Worm (Caenorhabditis elegans) whole organism, L1 larva: ENCODE data around the gene Y58A7A.1.

Experiments used
- C16A3.4 ChIP-seq: fragments of 150-350 bp; optimal IDR thresholded peaks from 2 replicates; lab custom pipeline; 2014; ENCODE audit warnings: missing biosample characterization, missing genetic modification characterization
- C34B4.2 ChIP-seq: sonication (generic microtip); optimal IDR thresholded peaks from 2 replicates; lab custom pipeline; 2017; ENCODE audit warnings: mild to moderate bottlenecking, missing genetic modification characterization, missing compliant biosample characterization
- F16B12.6 ChIP-seq: fragments of 150-350 bp; optimal IDR thresholded peaks from 2 replicates; lab custom pipeline; 2014; ENCODE audit warnings: missing biosample characterization, missing genetic modification characterization
- Y116A8C.19 ChIP-seq: sonication (generic microtip); optimal IDR thresholded peaks from 2 replicates; lab custom pipeline; 2016; ENCODE audit warnings: missing compliant biosample characterization, missing genetic modification characterization, borderline replicate concordance
- aha-1 ChIP-seq: fragments of 150-350 bp; optimal IDR thresholded peaks from 2 replicates; lab custom pipeline; 2014; ENCODE audit warnings: missing biosample characterization, missing genetic modification characterization
- alr-1 ChIP-seq: fragments of 200-800 bp; sonication (Bioruptor generic); optimal IDR thresholded peaks from 2 replicates; lab custom pipeline; 2018; ENCODE audit warnings: borderline replicate concordance, mild to moderate bottlenecking, missing genetic modification characterization, missing compliant biosample characterization
- ama-1 ChIP-seq: fragments of 150-350 bp; optimal IDR thresholded peaks from 2 replicates; lab custom pipeline; 2014
- ceh-63 ChIP-seq: fragments of 200-800 bp; sonication (Bioruptor generic); optimal IDR thresholded peaks from 2 replicates; lab custom pipeline; 2018; ENCODE audit warnings: mild to moderate bottlenecking, missing genetic modification characterization, missing compliant biosample characterization
- ceh-8 ChIP-seq: fragments of 200-800 bp; sonication (Bioruptor generic); optimal IDR thresholded peaks from 2 replicates; lab custom pipeline; 2018; ENCODE audit warnings: mild to moderate bottlenecking, missing genetic modification characterization, moderate library complexity, missing compliant biosample characterization
- ceh-82 ChIP-seq, 3 experiments: fragments of 150-350 bp in 1 of 3; sonication (generic microtip) in 2 of 3; optimal IDR thresholded peaks; 2 replicates each; lab custom pipeline; 2014 to 2017; ENCODE audit warnings: missing biosample characterization in 3 of 3, missing genetic modification characterization in 3 of 3
- ces-1 ChIP-seq: fragments of 150-350 bp; optimal IDR thresholded peaks from 2 replicates; lab custom pipeline; 2014; ENCODE audit warnings: missing biosample characterization, missing genetic modification reagents, missing genetic modification characterization
- dpl-1 ChIP-seq, 3 experiments: fragments of 150-350 bp in 2 of 3; sonication (generic microtip) in 1 of 3; optimal IDR thresholded peaks; 2 replicates each; lab custom pipeline; 2014 to 2017; ENCODE audit warnings: missing biosample characterization in 3 of 3, missing genetic modification characterization in 3 of 3, missing genetic modification reagents in 3 of 3
- efl-1 ChIP-seq, 4 experiments: fragments of 150-350 bp; optimal IDR thresholded peaks in 3 of 4; peaks in 1 of 4; 1 replicate in 1 of 4; 2 replicates in 3 of 4; lab custom pipeline; 2014; ENCODE audit warnings: missing biosample characterization in 2 of 4, missing genetic modification characterization in 2 of 4, missing genetic modification reagents in 2 of 4
- efl-3 ChIP-seq: fragments of 200-800 bp; sonication (Bioruptor generic); optimal IDR thresholded peaks from 2 replicates; lab custom pipeline; 2018; ENCODE audit warnings: mild to moderate bottlenecking, missing genetic modification characterization, missing compliant biosample characterization
- egl-13 ChIP-seq: sonication (generic microtip); optimal IDR thresholded peaks from 2 replicates; lab custom pipeline; 2016; ENCODE audit warnings: missing genotype, missing genetic modification reagents, missing genetic modification characterization, missing compliant biosample characterization
- egl-27 ChIP-seq, 2 experiments: fragments of 150-350 bp in 1 of 2; sonication (generic microtip); optimal IDR thresholded peaks; 3 replicates each; lab custom pipeline; 2017 to 2018; ENCODE audit warnings: missing biosample characterization in 2 of 2, missing genetic modification characterization in 2 of 2, missing genetic modification reagents in 2 of 2
- ets-5 ChIP-seq: fragments of 200-800 bp; sonication (Bioruptor generic); IDR thresholded peaks from 2 replicates; pipeline ENCODE4 v1.3.6; 2022; ENCODE audit warnings: missing genetic modification characterization, missing compliant biosample characterization
- fkh-10 ChIP-seq: sonication (generic microtip); optimal IDR thresholded peaks from 2 replicates; lab custom pipeline; 2017; ENCODE audit warnings: missing biosample characterization, missing genetic modification reagents, missing genetic modification characterization
- fkh-4 ChIP-seq: sonication (generic microtip); optimal IDR thresholded peaks from 2 replicates; lab custom pipeline; 2016; ENCODE audit warnings: missing compliant biosample characterization, missing genetic modification characterization, borderline replicate concordance
- fkh-8 ChIP-seq: sonication (generic microtip); optimal IDR thresholded peaks from 2 replicates; lab custom pipeline; 2016; ENCODE audit warnings: mild to moderate bottlenecking, missing genetic modification characterization, missing compliant biosample characterization
- fos-1 ChIP-seq: fragments of 150-350 bp; optimal IDR thresholded peaks from 2 replicates; lab custom pipeline; 2014; ENCODE audit warnings: missing biosample characterization, missing genetic modification characterization
- hpl-2 ChIP-seq: fragments of 150-350 bp; optimal IDR thresholded peaks from 2 replicates; lab custom pipeline; 2014; ENCODE audit warnings: missing biosample characterization, missing genetic modification reagents, missing genetic modification characterization
- isw-1 ChIP-seq: fragments of 200-800 bp; sonication (Bioruptor generic); IDR thresholded peaks from 2 replicates; pipeline ENCODE4 v1.3.6; 2022; ENCODE audit warnings: missing genetic modification characterization, missing compliant biosample characterization
- jun-1 ChIP-seq: fragments of 150-350 bp; optimal IDR thresholded peaks from 2 replicates; lab custom pipeline; 2014; ENCODE audit warnings: missing biosample characterization, missing genetic modification reagents, missing genetic modification characterization
- lin-13 ChIP-seq: fragments of 150-350 bp; optimal IDR thresholded peaks from 2 replicates; lab custom pipeline; 2014; ENCODE audit warnings: missing biosample characterization, missing genetic modification reagents, missing genetic modification characterization
- lin-15B ChIP-seq: fragments of 150-350 bp; sonication (generic microtip); optimal IDR thresholded peaks from 3 replicates; lab custom pipeline; 2014; ENCODE audit warnings: missing biosample characterization, missing genetic modification characterization
- lin-39 ChIP-seq: fragments of 150-350 bp; optimal IDR thresholded peaks from 2 replicates; lab custom pipeline; 2014; ENCODE audit warnings: missing biosample characterization, missing genetic modification reagents, missing genetic modification characterization
- lsy-2 ChIP-seq, 2 experiments: fragments of 150-350 bp; optimal IDR thresholded peaks; 2 replicates each; lab custom pipeline; 2014; ENCODE audit warnings: missing biosample characterization in 2 of 2, missing genetic modification characterization in 2 of 2
- mef-2 ChIP-seq: fragments of 150-350 bp; optimal IDR thresholded peaks from 2 replicates; lab custom pipeline; 2014; ENCODE audit warnings: missing biosample characterization, missing genetic modification characterization
- mep-1 ChIP-seq: fragments of 150-350 bp; optimal IDR thresholded peaks from 2 replicates; lab custom pipeline; 2014; ENCODE audit warnings: missing biosample characterization, missing genetic modification characterization
- nhr-19 ChIP-seq: fragments of 200-800 bp; sonication (Bioruptor generic); conservative IDR thresholded peaks from 2 replicates; pipeline ENCODE4 v1.3.6; 2022; ENCODE audit warnings: missing genetic modification characterization, missing compliant biosample characterization
- nhr-237 ChIP-seq: fragments of 150-350 bp; optimal IDR thresholded peaks from 2 replicates; lab custom pipeline; 2014; ENCODE audit warnings: missing biosample characterization, missing genetic modification characterization
- nhr-76 ChIP-seq: sonication (generic microtip); optimal IDR thresholded peaks from 2 replicates; lab custom pipeline; 2017; ENCODE audit warnings: missing biosample characterization, missing genetic modification characterization
- nhr-77 ChIP-seq: fragments of 150-350 bp; optimal IDR thresholded peaks from 2 replicates; lab custom pipeline; 2014; ENCODE audit warnings: missing biosample characterization, missing genetic modification characterization
- nhr-84 ChIP-seq: sonication (generic microtip); optimal IDR thresholded peaks from 2 replicates; lab custom pipeline; 2017; ENCODE audit warnings: missing biosample characterization, missing genetic modification characterization
- nhr-85 ChIP-seq: sonication (generic microtip); peaks from one replicate; lab custom pipeline; 2016; ENCODE audit warnings: missing genetic modification characterization, inconsistent platforms, missing compliant biosample characterization
- pag-3 ChIP-seq: sonication (generic microtip); optimal IDR thresholded peaks from 2 replicates; lab custom pipeline; 2017; ENCODE audit warnings: missing genetic modification characterization, mild to moderate bottlenecking, missing compliant biosample characterization, antibody characterized with exemption, borderline replicate concordance; ENCODE audit not compliant: insufficient read depth
- pax-3 ChIP-seq: fragments of 200-800 bp; sonication (Bioruptor generic); optimal IDR thresholded peaks from 2 replicates; lab custom pipeline; 2018; ENCODE audit warnings: mild to moderate bottlenecking, missing genetic modification characterization, moderate library complexity, missing compliant biosample characterization
- rnt-1 ChIP-seq: sonication (generic microtip); optimal IDR thresholded peaks from 2 replicates; lab custom pipeline; 2016; ENCODE audit warnings: mild to moderate bottlenecking, missing genetic modification characterization, moderate library complexity, missing compliant biosample characterization
- skn-1 ChIP-seq: fragments of 150-350 bp; optimal IDR thresholded peaks from 2 replicates; lab custom pipeline; 2014; ENCODE audit warnings: missing biosample characterization, missing genetic modification characterization
- snpc-4 ChIP-seq: fragments of 150-350 bp; optimal IDR thresholded peaks from 2 replicates; lab custom pipeline; 2014; ENCODE audit warnings: missing biosample characterization, missing genetic modification characterization
- sptf-1 ChIP-seq: fragments of 150-350 bp; optimal IDR thresholded peaks from 2 replicates; lab custom pipeline; 2014; ENCODE audit warnings: missing biosample characterization, missing genetic modification characterization
- tbx-2 ChIP-seq: sonication (generic microtip); optimal IDR thresholded peaks from 2 replicates; lab custom pipeline; 2016; ENCODE audit warnings: missing genetic modification characterization, missing compliant biosample characterization
- tlp-1 ChIP-seq: fragments of 150-350 bp; optimal IDR thresholded peaks from 2 replicates; lab custom pipeline; 2014; ENCODE audit warnings: missing biosample characterization, missing genetic modification characterization
- unc-86 ChIP-seq: sonication (generic microtip); optimal IDR thresholded peaks from 2 replicates; lab custom pipeline; 2016; ENCODE audit warnings: missing genetic modification characterization, missing compliant biosample characterization
- vab-15 ChIP-seq: sonication (generic microtip); optimal IDR thresholded peaks from 2 replicates; lab custom pipeline; 2017; ENCODE audit warnings: missing genotype, mild to moderate bottlenecking, missing genetic modification characterization, missing compliant biosample characterization
- xbp-1 ChIP-seq: sonication (generic microtip); optimal IDR thresholded peaks from 2 replicates; lab custom pipeline; 2016; ENCODE audit warnings: missing genetic modification characterization, missing compliant biosample characterization
- zag-1 ChIP-seq: fragments of 150-350 bp; optimal IDR thresholded peaks from 2 replicates; lab custom pipeline; 2014; ENCODE audit warnings: missing biosample characterization, missing genetic modification characterization
- ztf-11 ChIP-seq, 2 experiments: sonication (generic microtip); optimal IDR thresholded peaks; 2 replicates each; lab custom pipeline; 2016 to 2017; ENCODE audit warnings: missing genetic modification characterization in 2 of 2, missing biosample characterization in 1 of 2, missing compliant biosample characterization in 1 of 2

Y58A7A.1 gene

DNA sequence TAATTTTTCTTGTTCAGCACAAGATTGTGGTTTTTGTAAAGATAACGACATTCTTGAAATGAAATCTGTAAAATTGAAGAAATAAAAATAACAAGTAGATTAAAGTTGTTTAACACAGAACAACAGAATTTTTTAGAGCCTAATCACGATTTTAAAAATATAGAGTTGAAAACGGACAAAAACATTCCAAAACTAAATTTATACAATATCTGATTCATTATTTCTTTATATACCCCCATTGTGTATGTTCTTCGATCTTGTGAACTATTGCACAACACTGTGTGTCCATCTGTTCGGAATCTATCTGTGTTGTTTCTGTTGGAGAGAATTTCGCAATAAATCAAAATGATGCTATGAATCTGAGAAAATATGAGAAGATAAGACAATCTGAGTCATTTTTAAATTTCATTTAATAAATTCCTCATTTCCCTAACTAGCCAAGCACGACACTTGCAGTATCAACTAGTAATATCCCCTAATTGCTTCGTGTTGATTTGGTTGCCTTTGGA, 15.7 kb upstream of the Y58A7A.1 start, which contains the start of gene Y58A7A.4:
Y58A7A.4 (minus strand) TSS at position 51 of the 509 bp plus-strand sequence.
- TF ChIP-seq unc-86 (no peak), skn-1 (peak; percentile 64), egl-13 (tag; lab: Kevin White, UChicago) (no peak), pag-3 (tag; lab: Kevin White, UChicago) (no peak), lsy-2 (tag; optimal IDR thresholded peaks at IDR 0.05; lab: Kevin White, UChicago) (peak in 1 of 2 experiments; percentile 30), ztf-11 (tag; optimal IDR thresholded peaks at IDR 0.05; lab: Kevin White, UChicago) (no peak), nhr-85 (tag; lab: Kevin White, UChicago) (no peak), lin-15B (tag; lab: Kevin White, UChicago) (no peak), efl-1 (optimal IDR thresholded peaks at IDR 0.05; lab: Kevin White, UChicago) (no peak), efl-1 (GFP tag; optimal IDR thresholded peaks at IDR 0.05 in 1 of 2; lab: Kevin White, UChicago) (peak in 1 of 2 experiments; percentile 26), zag-1 (tag; lab: Kevin White, UChicago) (no peak), fkh-10 (GFP tag; lab: Kevin White, UChicago) (no peak), nhr-19 (no peak), F16B12.6 (tag; lab: Kevin White, UChicago) (no peak)

DNA sequence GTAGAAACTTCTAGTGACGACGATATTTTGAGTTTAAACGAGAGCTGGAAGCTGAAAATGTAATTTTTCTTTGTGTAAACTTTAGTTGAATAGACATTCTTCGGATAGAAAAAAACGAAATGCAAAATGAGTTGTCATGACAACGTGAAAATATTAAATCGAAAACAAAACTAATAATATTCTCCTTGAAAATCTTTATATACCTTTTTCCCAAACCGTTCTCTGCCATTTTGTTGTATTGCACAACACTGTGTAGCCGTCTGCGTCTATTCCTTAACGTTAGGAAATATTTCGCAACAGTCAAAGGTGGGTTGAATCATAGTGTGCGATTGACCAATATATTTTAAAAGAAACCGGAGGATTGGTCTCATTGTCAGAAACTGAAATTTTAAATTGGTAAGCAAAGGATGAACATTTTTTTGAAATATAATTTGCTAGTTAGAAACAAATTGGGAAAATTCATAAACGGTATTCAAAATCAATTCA, 11.6 kb upstream of the Y58A7A.1 start, which contains the start of gene Y58A7A.3:
Y58A7A.3 (minus strand) TSS at position 51 of the 486 bp plus-strand sequence.
- TF ChIP-seq vab-15, result no peak
- peak in 2 of 3 experiments; percentile 12 to 71 for TF ChIP-seq ceh-82 (tag; optimal IDR thresholded peaks at IDR 0.05; lab: Kevin White, UChicago)
- peak; percentile 20 for TF ChIP-seq F16B12.6 (tag; lab: Kevin White, UChicago)
- TF ChIP-seq Y116A8C.19 (tag; lab: Kevin White, UChicago), result no peak
- peak; percentile 64 for TF ChIP-seq hpl-2 (GFP tag; lab: Kevin White, UChicago)
- no peak for TF ChIP-seq aha-1 (tag; lab: Kevin White, UChicago)
- peak; percentile 35 for TF ChIP-seq jun-1 (tag; lab: Kevin White, UChicago)
- no peak for TF ChIP-seq ceh-8 (GFP tag; lab: Kevin White, UChicago)
- no peak for TF ChIP-seq nhr-84 (tag; lab: Kevin White, UChicago)
- no peak for TF ChIP-seq tlp-1 (tag; lab: Kevin White, UChicago)
- no peak for TF ChIP-seq nhr-76 (tag; lab: Kevin White, UChicago)
- TF ChIP-seq mep-1 (tag; lab: Kevin White, UChicago), result peak; percentile 20
- TF ChIP-seq sptf-1 (tag; lab: Kevin White, UChicago), result no peak
- no peak for TF ChIP-seq fkh-4 (tag; lab: Kevin White, UChicago)
- TF ChIP-seq rnt-1 (tag; lab: Kevin White, UChicago), result peak; percentile 15
- no peak for TF ChIP-seq ceh-63 (GFP tag; lab: Kevin White, UChicago)
- peak; percentile 19; the same call in 1 of the 2 replicates for TF ChIP-seq nhr-19
- peak; percentile 37 for TF ChIP-seq C16A3.4
- TF ChIP-seq skn-1, result peak; percentile 93
- TF ChIP-seq lin-39, result no peak
- TF ChIP-seq nhr-237 (tag; lab: Kevin White, UChicago), result peak; percentile 61
- no peak for TF ChIP-seq lin-15B (tag; lab: Kevin White, UChicago)
- TF ChIP-seq alr-1, result no peak
- peak in 2 of 3 experiments; percentile 21 to 24 for TF ChIP-seq dpl-1 (GFP tag; optimal IDR thresholded peaks at IDR 0.05; lab: Kevin White, UChicago)
- TF ChIP-seq tbx-2 (tag; lab: Kevin White, UChicago), result no peak
- TF ChIP-seq ama-1 (lab: Kevin White, UChicago), result no peak
- TF ChIP-seq pax-3 (tag; lab: Kevin White, UChicago), result no peak
- no peak for TF ChIP-seq xbp-1 (tag; lab: Kevin White, UChicago)
- no peak for TF ChIP-seq efl-3
- TF ChIP-seq lsy-2 (tag; optimal IDR thresholded peaks at IDR 0.05; lab: Kevin White, UChicago), result peak; percentile 9 to 76
- TF ChIP-seq ets-5 (GFP tag; lab: Robert Waterston, UW), result no peak
- no peak for TF ChIP-seq snpc-4
- TF ChIP-seq isw-1 (GFP tag; lab: Robert Waterston, UW), result peak; percentile 35; the same call in 1 of the 2 replicates
- TF ChIP-seq egl-27 (tag; optimal IDR thresholded peaks at IDR 0.05; lab: Kevin White, UChicago), result no peak
- TF ChIP-seq C34B4.2 (tag; lab: Kevin White, UChicago), result no peak
- no peak for TF ChIP-seq ces-1 (GFP tag; lab: Kevin White, UChicago)
- TF ChIP-seq mef-2 (tag; lab: Kevin White, UChicago), result no peak
- TF ChIP-seq nhr-77, result no peak
- peak; percentile 52 for TF ChIP-seq nhr-85 (tag; lab: Kevin White, UChicago)
- TF ChIP-seq fos-1 (tag; lab: Kevin White, UChicago), result peak; percentile 28
- TF ChIP-seq egl-13 (tag; lab: Kevin White, UChicago), result no peak
- no peak for TF ChIP-seq lin-13 (GFP tag; lab: Kevin White, UChicago)
- no peak for TF ChIP-seq fkh-8 (tag; lab: Kevin White, UChicago)
